Fruit fly (Drosophila melanogaster) whole organism, embryonic: ENCODE results near the gene Tollo.

ENCODE experiments used
- Aef1 ChIP-seq: fragments of 200-800 bp; sonication (Bioruptor generic); IDR thresholded peaks from 3 replicates; pipeline ENCODE4 v1.3.6; 2022; ENCODE audit warnings: missing biosample characterization, missing genetic modification characterization
- CG12391 ChIP-seq: fragments of 200-800 bp; sonication (Bioruptor generic); optimal IDR thresholded peaks from 3 replicates; lab custom pipeline; 2018; ENCODE audit warnings: missing biosample characterization, mild to moderate bottlenecking, missing genetic modification characterization, moderate library complexity
- ase ChIP-seq: fragments of 200-800 bp; sonication (Bioruptor generic); IDR thresholded peaks from 3 replicates; pipeline ENCODE4 v1.3.6; 2022; ENCODE audit warnings: missing biosample characterization, missing genetic modification characterization
- crp ChIP-seq, 2 experiments: fragments of 200-800 bp; sonication (Bioruptor generic); optimal IDR thresholded peaks; 2 replicates in 1 of 2; 3 replicates in 1 of 2; lab custom pipeline; 2017; ENCODE audit warnings: missing biosample characterization in 2 of 2, missing genetic modification characterization in 2 of 2, mild to moderate bottlenecking in 1 of 2, moderate library complexity in 1 of 2
- dati ChIP-seq: fragments of 200-800 bp; sonication (Bioruptor generic); IDR thresholded peaks from 2 replicates; pipeline ENCODE4 v1.3.6; 2022; ENCODE audit warnings: missing biosample characterization, missing genetic modification characterization
- exex ChIP-seq: fragments of 200-800 bp; sonication (Bioruptor generic); optimal IDR thresholded peaks from 4 replicates; lab custom pipeline; 2018; ENCODE audit warnings: missing biosample characterization, mild to moderate bottlenecking, missing genetic modification characterization, moderate library complexity
- repo ChIP-seq: fragments of 200-800 bp; sonication (Bioruptor generic); optimal IDR thresholded peaks from 2 replicates; lab custom pipeline; 2016; ENCODE audit warnings: missing biosample characterization, missing genetic modification characterization
- tup ChIP-seq: fragments of 200-800 bp; sonication (Bioruptor generic); optimal IDR thresholded peaks from 2 replicates; lab custom pipeline; 2016; ENCODE audit warnings: missing biosample characterization, mild to moderate bottlenecking, missing genetic modification characterization, moderate library complexity

DNA sequence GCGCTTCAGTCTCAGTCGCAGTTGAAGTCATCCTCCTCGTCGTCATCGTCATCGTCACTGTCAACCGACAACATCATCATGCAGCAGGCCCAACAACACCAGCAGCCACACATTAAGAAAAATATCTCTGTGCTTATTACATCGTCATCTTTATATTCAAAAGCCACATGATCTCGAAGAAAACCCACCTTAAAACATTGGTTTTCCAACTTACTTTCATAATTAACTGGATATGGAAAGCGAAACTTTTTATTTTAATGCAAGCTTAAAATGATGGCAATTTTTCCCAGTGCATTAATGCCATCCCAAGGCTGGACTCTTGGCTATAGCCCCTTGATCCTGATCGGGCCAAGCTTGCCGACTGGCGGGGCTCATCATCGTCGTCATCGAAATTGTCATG is 9.7 kb upstream of the Tollo start:
- no peak for TF ChIP-seq CG12391 (tag; lab: Kevin White, UChicago)
- no peak for TF ChIP-seq exex
- no peak for TF ChIP-seq crp (GFP tag; optimal IDR thresholded peaks at IDR 0.05; lab: Kevin White, UChicago)
- TF ChIP-seq ase (GFP tag; lab: Robert Waterston, UW), result no peak
- no peak for TF ChIP-seq repo (GFP tag; lab: Kevin White, UChicago)
- TF ChIP-seq dati (GFP tag; lab: Robert Waterston, UW), result no peak
- TF ChIP-seq tup (GFP tag; lab: Kevin White, UChicago), result no peak
- no peak for TF ChIP-seq Aef1 (GFP tag; lab: Robert Waterston, UW)
